Fruit fly (Drosophila melanogaster): ENCODE measurements around the gene CG14740.

dm6 chr3R:12083537-12083936 lies 20.8 kb upstream of the CG14740 start:
- no peak for TF ChIP-seq CG13204 (GFP tag; optimal IDR thresholded peaks at IDR 0.05)
- TF ChIP-seq CG12605 (GFP tag; IDR thresholded peaks at IDR 0.05), result no peak
- TF ChIP-seq CG10348 (GFP tag; IDR thresholded peaks at IDR 0.05), result no peak

Measured in whole organism, pupa.